Worm (Caenorhabditis elegans): ENCODE measurements around the gene srh-70.

Gene srh-70

DNA sequence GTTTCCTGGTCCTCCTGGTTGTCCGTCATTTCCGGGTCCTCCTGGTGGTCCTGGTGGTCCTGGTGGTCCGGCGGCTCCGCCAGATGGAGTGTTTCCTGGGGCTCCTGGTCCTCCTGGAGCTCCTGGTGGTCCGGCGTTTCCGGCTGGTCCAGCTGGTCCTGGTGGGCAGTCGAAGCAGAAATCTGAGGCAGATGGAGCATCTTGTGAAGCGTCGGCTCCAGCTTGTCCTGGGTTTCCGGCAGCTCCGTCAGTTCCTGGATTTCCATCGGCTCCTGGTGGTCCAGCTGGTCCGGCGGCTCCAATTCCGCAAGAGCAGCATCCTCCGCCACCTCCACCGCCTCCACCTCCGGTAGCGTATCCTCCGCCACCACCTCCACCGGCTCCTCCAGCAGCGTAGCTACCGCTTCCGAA, 24.6 kb downstream of the srh-70 start:
- TF ChIP-seq hlh-1 (tag; optimal IDR thresholded peaks at IDR 0.05) = no peak
- TF ChIP-seq ceh-83 (GFP tag; optimal IDR thresholded peaks at IDR 0.05) = no peak
- TF ChIP-seq pha-4 (tag; optimal IDR thresholded peaks at IDR 0.05) = no peak
- no peak for TF ChIP-seq ham-2 (GFP tag; optimal IDR thresholded peaks at IDR 0.05)
- no peak for TF ChIP-seq blmp-1 (tag; optimal IDR thresholded peaks at IDR 0.05)

ce11 chrII:12491936-12492335, 26.7 kb downstream of the srh-70 start, which contains the start of gene srz-6:
TSS of gene srz-6 (plus strand) at chrII:12492236.
- no peak for TF ChIP-seq ztf-11 (tag; optimal IDR thresholded peaks at IDR 0.05)
- no peak for TF ChIP-seq nhr-12 (tag; optimal IDR thresholded peaks at IDR 0.05)
- no peak for TF ChIP-seq zip-8 (tag; optimal IDR thresholded peaks at IDR 0.05)

- TF ChIP-seq mab-5 (tag; optimal IDR thresholded peaks at IDR 0.05) = no peak
- no peak for TF ChIP-seq ceh-43 (GFP tag; optimal IDR thresholded peaks at IDR 0.05)
- no peak for TF ChIP-seq unc-120 (tag; optimal IDR thresholded peaks at IDR 0.05; ENCODE audit: poor library complexity, severe bottlenecking)
- no peak for TF ChIP-seq ceh-39 (tag; optimal IDR thresholded peaks at IDR 0.05)
- TF ChIP-seq lin-32 (GFP tag; optimal IDR thresholded peaks at IDR 0.05) = no peak
- TF ChIP-seq pha-4 (tag; optimal IDR thresholded peaks at IDR 0.05) = no peak
- TF ChIP-seq ztf-11 (tag; optimal IDR thresholded peaks at IDR 0.05) = no peak
- TF ChIP-seq ham-2 (GFP tag; optimal IDR thresholded peaks at IDR 0.05) = no peak
- no peak for TF ChIP-seq mep-1 (tag; optimal IDR thresholded peaks at IDR 0.05)
Measured at ce11 chrII:12489903-12490302, 28.8 kb downstream of the srh-70 start, which contains the start of gene T21B4.15. TSS of gene T21B4.15 (plus strand) at chrII:12490203.

- TF ChIP-seq flh-1 (GFP tag; optimal IDR thresholded peaks at IDR 0.05) (no peak), elt-1 (tag; optimal IDR thresholded peaks at IDR 0.05; ENCODE audit: borderline replicate concordance, insufficient read depth) (no peak), sem-2 (GFP tag; optimal IDR thresholded peaks at IDR 0.05) (no peak), nhr-76 (tag; optimal IDR thresholded peaks at IDR 0.05) (no peak), snpc-4 (tag; optimal IDR thresholded peaks at IDR 0.05) (no peak), lin-13 (tag; optimal IDR thresholded peaks at IDR 0.05) (no peak), nhr-12 (tag; optimal IDR thresholded peaks at IDR 0.05) (no peak), unc-39 (tag; optimal IDR thresholded peaks at IDR 0.05) (no peak), sptf-1 (tag; optimal IDR thresholded peaks at IDR 0.05) (no peak), lin-32 (GFP tag; optimal IDR thresholded peaks at IDR 0.05) (no peak), drap-1 (GFP tag; optimal IDR thresholded peaks at IDR 0.05) (no peak), unc-62 (GFP tag; optimal IDR thresholded peaks at IDR 0.05) (no peak), mls-2 (tag; optimal IDR thresholded peaks at IDR 0.05) (no peak)
Measured at ce11 chrII:12488810-12489209, 29.8 kb downstream of the srh-70 start.

- TF ChIP-seq elt-3 (tag; optimal IDR thresholded peaks at IDR 0.05) = no peak
- TF ChIP-seq unc-39 (tag; optimal IDR thresholded peaks at IDR 0.05) = no peak
- TF ChIP-seq lsy-2 (tag; optimal IDR thresholded peaks at IDR 0.05) = no peak
- TF ChIP-seq nhr-76 (tag; optimal IDR thresholded peaks at IDR 0.05) = no peak
- no peak for TF ChIP-seq mab-5 (tag; optimal IDR thresholded peaks at IDR 0.05)
- TF ChIP-seq nhr-28 (tag; optimal IDR thresholded peaks at IDR 0.05) = no peak
- TF ChIP-seq flh-1 (GFP tag; optimal IDR thresholded peaks at IDR 0.05) = no peak
- no peak for TF ChIP-seq cnd-1 (tag; optimal IDR thresholded peaks at IDR 0.05)
- no peak for TF ChIP-seq ces-1 (GFP tag; optimal IDR thresholded peaks at IDR 0.05)
- no peak for TF ChIP-seq M03D4.4 (tag; optimal IDR thresholded peaks at IDR 0.05)
- TF ChIP-seq lin-32 (GFP tag; optimal IDR thresholded peaks at IDR 0.05) = no peak
- no peak for TF ChIP-seq ztf-11 (tag; optimal IDR thresholded peaks at IDR 0.05)
- no peak for TF ChIP-seq blmp-1 (tag; optimal IDR thresholded peaks at IDR 0.05)
- TF ChIP-seq nhr-2 (tag; optimal IDR thresholded peaks at IDR 0.05) = no peak
- TF ChIP-seq tbx-8 (GFP tag; optimal IDR thresholded peaks at IDR 0.05) = no peak
- TF ChIP-seq ham-2 (GFP tag; optimal IDR thresholded peaks at IDR 0.05) = no peak
Measured at ce11 chrII:12485060-12485459, 33.6 kb downstream of the srh-70 start, which contains the start of gene F15A4.10. TSS of gene F15A4.10 (minus strand) at chrII:12485160.

Data from whole organism, mixed stage, embryonic.